Fruit fly (Drosophila melanogaster) whole organism, embryonic: ENCODE measurements around the gene Rnb.

Source experiments
- BtbVII ChIP-seq: fragments of 200-800 bp; sonication (Bioruptor generic); optimal IDR thresholded peaks from 3 replicates; lab custom pipeline; 2017; ENCODE audit warnings: missing biosample characterization, mild to moderate bottlenecking, missing genetic modification characterization
- CG3065 ChIP-seq: fragments of 200-800 bp; sonication (Bioruptor generic); optimal IDR thresholded peaks from 2 replicates; lab custom pipeline; 2016; ENCODE audit warnings: missing biosample characterization, missing genetic modification characterization
- CG31365 ChIP-seq: fragments of 200-800 bp; sonication (Bioruptor generic); optimal IDR thresholded peaks from 2 replicates; lab custom pipeline; 2018; ENCODE audit warnings: missing biosample characterization, mild to moderate bottlenecking, missing genetic modification characterization
- Dfd ChIP-seq, 2 experiments: fragments of >200 bp; optimal IDR thresholded peaks; 2 replicates each; lab custom pipeline; 2017; ENCODE audit warnings: missing biosample characterization in 2 of 2, missing genetic modification characterization in 2 of 2
- HLHmδ ChIP-seq: fragments of 200-800 bp; sonication (Bioruptor generic); optimal IDR thresholded peaks from 2 replicates; lab custom pipeline; 2018; ENCODE audit warnings: missing biosample characterization, mild to moderate bottlenecking, missing genetic modification characterization, moderate library complexity
- ara ChIP-seq: fragments of 200-800 bp; sonication (Bioruptor generic); IDR thresholded peaks from 2 replicates; pipeline ENCODE4 v1.3.6; 2022; ENCODE audit warnings: missing biosample characterization, missing genetic modification characterization
- br ChIP-seq: fragments of >200 bp; optimal IDR thresholded peaks from 2 replicates; lab custom pipeline; 2017
- mirr ChIP-seq: fragments of 200-800 bp; sonication (Bioruptor generic); optimal IDR thresholded peaks from 3 replicates; lab custom pipeline; 2018; ENCODE audit warnings: missing biosample characterization, mild to moderate bottlenecking, missing genetic modification characterization
- nmo ChIP-seq: fragments of 200-800 bp; sonication (Bioruptor generic); optimal IDR thresholded peaks from 2 replicates; lab custom pipeline; 2018; ENCODE audit warnings: missing biosample characterization, mild to moderate bottlenecking, missing genetic modification characterization, moderate library complexity
- psq ChIP-seq: fragments of 200-800 bp; sonication (Bioruptor generic); optimal IDR thresholded peaks from 2 replicates; lab custom pipeline; 2017; ENCODE audit warnings: missing biosample characterization, missing genetic modification characterization

DNA sequence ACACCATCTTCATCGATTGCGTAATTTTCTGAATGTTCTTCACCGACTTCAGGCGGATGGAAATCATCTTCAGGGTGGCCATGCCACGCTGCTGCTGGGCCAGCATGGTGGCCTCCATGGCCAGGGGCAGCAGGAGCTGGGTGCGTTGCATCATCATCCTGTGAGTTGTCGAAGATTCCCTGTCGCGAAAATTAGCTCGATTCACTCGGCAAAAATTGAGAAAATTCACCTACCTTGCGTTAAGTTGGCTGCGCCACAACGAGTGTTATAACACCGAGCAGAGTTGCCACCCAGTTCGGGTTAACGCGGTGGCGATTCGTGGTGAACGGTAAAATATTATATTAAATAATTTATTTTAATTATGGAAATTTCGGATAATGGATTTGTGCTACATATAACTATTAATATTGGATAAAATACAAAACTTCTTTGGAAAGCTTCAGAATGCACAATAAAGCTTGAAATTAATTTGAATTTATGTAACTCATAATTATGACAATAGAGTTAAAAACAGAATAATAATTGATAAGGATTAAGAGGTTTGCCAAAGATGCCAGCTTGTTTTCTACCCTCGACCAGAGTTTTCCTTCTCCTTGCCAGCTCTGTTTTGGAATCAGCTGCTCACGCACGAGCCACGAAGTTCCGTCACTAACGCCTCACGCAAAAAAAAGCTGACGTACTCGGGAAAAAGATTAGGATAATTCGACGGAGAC, 50.4 kb downstream of the Rnb start, which contains the start of the genes ATPsyngamma and yata:
- TF ChIP-seq Dfd (GFP tag; optimal IDR thresholded peaks at IDR 0.05; lab: Kevin White, UChicago) (no peak), ara (no peak), BtbVII (no peak), CG3065 (no peak), HLHmδ (GFP tag; lab: Kevin White, UChicago) (no peak), mirr (no peak), br (lab: Kevin White, UChicago) (no peak), psq (GFP tag; lab: Kevin White, UChicago) (no peak), nmo (GFP tag; lab: Kevin White, UChicago) (peak; percentile 52), CG31365 (tag; lab: Kevin White, UChicago) (no peak)
